Worm (Caenorhabditis elegans) whole organism, young adult: Measurements from ENCODE around the gene egl-19.

Experiments used
- dox-1 ChIP-seq: fragments of 200-800 bp; sonication (Bioruptor generic); IDR thresholded peaks from 2 replicates; pipeline ENCODE4 v1.3.6; 2022; ENCODE audit warnings: missing genetic modification reagents, missing genetic modification characterization, missing compliant biosample characterization
- madf-10 ChIP-seq: sonication (generic microtip); optimal IDR thresholded peaks from 2 replicates; lab custom pipeline; 2016; ENCODE audit warnings: mild to moderate bottlenecking, missing genetic modification characterization, missing compliant biosample characterization
- snpc-3.4 ChIP-seq: sonication (generic microtip); optimal IDR thresholded peaks from 2 replicates; lab custom pipeline; 2017; ENCODE audit warnings: missing genetic modification characterization, mild to moderate bottlenecking, missing compliant biosample characterization, antibody characterized with exemption, moderate library complexity, missing genotype, missing genetic modification reagents
- snpc-4 ChIP-seq, 5 experiments: fragments of 150-350 bp in 1 of 5; sonication (generic microtip) in 4 of 5; optimal IDR thresholded peaks; 2 replicates each; lab custom pipeline; 2014 to 2018; ENCODE audit warnings: missing genetic modification characterization in 5 of 5, missing biosample characterization in 3 of 5, antibody characterized with exemption in 2 of 5, mild to moderate bottlenecking in 2 of 5, missing compliant biosample characterization in 2 of 5, missing genotype in 2 of 5, moderate library complexity in 2 of 5, missing genetic modification reagents in 1 of 5

DNA sequence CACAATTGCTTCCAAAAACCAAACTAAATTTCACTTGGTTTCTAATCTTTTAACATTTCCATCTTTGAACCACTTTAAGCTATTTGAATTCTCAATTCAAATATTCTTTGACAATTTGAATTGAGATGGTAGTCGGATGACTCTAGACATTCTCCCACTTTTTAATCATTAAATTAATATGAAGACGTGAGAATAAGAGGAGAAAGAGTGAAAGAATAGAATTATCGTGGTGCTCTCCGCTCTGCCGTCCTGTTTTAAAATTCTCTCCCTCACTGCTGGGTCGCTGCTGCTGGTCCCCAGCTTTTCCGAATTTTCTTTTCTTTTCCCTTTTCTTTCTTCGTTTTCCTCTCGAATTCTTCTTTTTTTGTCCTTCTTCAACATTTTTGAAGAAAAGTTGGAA is 2.0 kb upstream of the egl-19 start:
- no peak for TF ChIP-seq snpc-3.4 (tag; lab: Kevin White, UChicago)
- TF ChIP-seq snpc-4 (GFP tag; optimal IDR thresholded peaks at IDR 0.05; lab: Kevin White, UChicago), result no peak
- no peak for TF ChIP-seq snpc-4 (tag; optimal IDR thresholded peaks at IDR 0.05; lab: Kevin White, UChicago)
- no peak for TF ChIP-seq madf-10 (tag; lab: Kevin White, UChicago)
- no peak for TF ChIP-seq dox-1 (GFP tag; lab: Robert Waterston, UW)
